Worm (Caenorhabditis elegans) whole organism, L1 larva: Measurements from ENCODE around the gene haf-7.

Experiments
- ama-1 ChIP-seq: fragments of 150-350 bp; optimal IDR thresholded peaks from 2 replicates; lab custom pipeline; 2014
- efl-3 ChIP-seq: fragments of 200-800 bp; sonication (Bioruptor generic); optimal IDR thresholded peaks from 2 replicates; lab custom pipeline; 2018; ENCODE audit warnings: mild to moderate bottlenecking, missing genetic modification characterization, missing compliant biosample characterization
- fkh-10 ChIP-seq: sonication (generic microtip); optimal IDR thresholded peaks from 2 replicates; lab custom pipeline; 2017; ENCODE audit warnings: missing biosample characterization, missing genetic modification reagents, missing genetic modification characterization
- lin-13 ChIP-seq: fragments of 150-350 bp; optimal IDR thresholded peaks from 2 replicates; lab custom pipeline; 2014; ENCODE audit warnings: missing biosample characterization, missing genetic modification reagents, missing genetic modification characterization
- lin-14 ChIP-seq: fragments of 200-800 bp; sonication (Bioruptor generic); optimal IDR thresholded peaks from 2 replicates; lab custom pipeline; 2018; ENCODE audit warnings: mild to moderate bottlenecking, missing genetic modification characterization, moderate library complexity, missing compliant biosample characterization
- nhr-11 ChIP-seq: fragments of 150-350 bp; optimal IDR thresholded peaks from 2 replicates; lab custom pipeline; 2014; ENCODE audit warnings: missing biosample characterization, missing genetic modification characterization
- skn-1 ChIP-seq: fragments of 150-350 bp; optimal IDR thresholded peaks from 2 replicates; lab custom pipeline; 2014; ENCODE audit warnings: missing biosample characterization, missing genetic modification characterization
- unc-62 ChIP-seq: fragments of 150-350 bp; optimal IDR thresholded peaks from 2 replicates; lab custom pipeline; 2014; ENCODE audit warnings: missing biosample characterization, missing genetic modification reagents, missing genetic modification characterization
- ztf-4 ChIP-seq: fragments of 150-350 bp; optimal IDR thresholded peaks from 2 replicates; lab custom pipeline; 2014; ENCODE audit warnings: missing biosample characterization, missing genetic modification characterization

DNA sequence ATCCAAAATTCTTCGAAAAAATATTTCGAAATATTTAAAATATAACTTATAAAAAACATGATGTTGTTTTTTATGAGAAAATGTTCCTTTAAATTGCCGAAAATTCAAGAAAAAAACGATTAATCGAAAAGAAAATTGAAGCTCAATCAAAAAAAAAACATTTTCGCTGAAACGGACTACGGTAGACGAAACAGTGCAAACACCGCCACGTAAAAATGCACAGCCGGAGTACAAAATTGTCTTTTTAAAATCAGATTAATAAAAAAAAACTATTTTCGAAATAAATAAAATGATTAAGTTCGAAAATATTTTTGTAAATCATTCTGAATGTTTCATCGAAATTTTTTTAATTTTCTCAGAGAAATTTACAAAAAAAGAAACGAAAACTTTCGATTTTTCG, 40.5 kb downstream of the haf-7 start:
- no peak for TF ChIP-seq ama-1 (lab: Kevin White, UChicago)
- TF ChIP-seq lin-14 (GFP tag; lab: Kevin White, UChicago) = no peak
- no peak for TF ChIP-seq fkh-10 (GFP tag; lab: Kevin White, UChicago)
- no peak for TF ChIP-seq nhr-11 (tag; lab: Kevin White, UChicago)
- no peak for TF ChIP-seq lin-13 (GFP tag; lab: Kevin White, UChicago)
- no peak for TF ChIP-seq unc-62 (GFP tag; lab: Kevin White, UChicago)
- TF ChIP-seq skn-1 (tag; lab: Kevin White, UChicago) = no peak
- TF ChIP-seq efl-3 (GFP tag; lab: Kevin White, UChicago) = no peak
- no peak for TF ChIP-seq ztf-4 (tag; lab: Kevin White, UChicago)
